Worm (Caenorhabditis elegans): ENCODE data around the gene ints-7.
A peak's percentile ranks its signal among the peaks of the same experiment; 100 is the strongest.

Gene ints-7

DNA sequence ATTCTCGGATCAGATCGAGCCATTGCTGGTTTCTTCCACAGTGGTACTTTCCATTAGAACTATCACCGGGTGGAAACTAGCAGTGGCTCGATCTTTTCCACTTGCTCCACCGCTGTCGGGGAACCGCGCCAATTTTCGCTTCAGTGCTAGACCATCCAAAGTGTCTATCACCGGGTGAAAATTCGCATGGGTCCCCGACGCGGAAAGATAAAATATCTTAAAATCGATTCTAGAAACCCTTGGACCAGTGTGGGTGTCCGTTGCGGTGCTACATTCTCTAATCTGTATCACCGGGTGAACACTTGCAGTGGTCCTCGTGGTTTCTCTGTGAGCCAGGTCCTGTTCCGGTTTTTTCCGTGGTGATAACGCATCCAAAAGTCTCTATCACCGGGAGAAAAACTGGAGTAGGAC lies 45.0 kb upstream of the ints-7 start:
- TF ChIP-seq lir-3 (tag; optimal IDR thresholded peaks at IDR 0.05; ENCODE audit: poor library complexity), result no peak
- TF ChIP-seq efl-1 (optimal IDR thresholded peaks at IDR 0.05), result no peak
- TF ChIP-seq efl-1 (GFP tag; optimal IDR thresholded peaks at IDR 0.05 in 1 of 2), result no peak
- TF ChIP-seq nhr-28 (tag; optimal IDR thresholded peaks at IDR 0.05), result no peak
- no peak for TF ChIP-seq jun-1 (tag; optimal IDR thresholded peaks at IDR 0.05)
- no peak for TF ChIP-seq fkh-4 (tag; optimal IDR thresholded peaks at IDR 0.05; ENCODE audit: borderline replicate concordance)

DNA sequence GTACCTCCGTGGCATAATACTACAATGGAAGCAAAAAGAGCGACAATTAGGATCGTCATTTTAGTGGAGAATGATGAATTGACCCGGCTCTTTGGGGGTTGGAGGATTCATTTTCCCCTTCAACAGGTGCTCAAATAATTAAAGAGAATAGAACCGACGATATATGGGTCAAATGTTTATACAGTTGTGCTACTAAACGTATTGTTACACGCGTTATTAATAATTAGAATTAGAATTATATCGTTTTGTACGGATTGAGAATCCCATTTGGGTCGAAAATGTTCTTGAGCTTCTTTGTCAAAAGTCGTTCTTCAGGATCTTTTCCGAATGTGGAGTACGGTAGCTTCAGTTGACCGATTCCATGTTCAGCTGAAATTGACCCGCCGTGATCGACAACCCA lies 43.9 kb upstream of the ints-7 start, which contains the start of gene Y62F5A.9:
Y62F5A.9 (minus strand) TSS at position 101 of the 400 bp plus-strand sequence.
- TF ChIP-seq snu-23 (GFP tag; optimal IDR thresholded peaks at IDR 0.05), result peak; percentile 9
- TF ChIP-seq mdl-1 (tag; optimal IDR thresholded peaks at IDR 0.05), result no peak
- TF ChIP-seq efl-1 (optimal IDR thresholded peaks at IDR 0.05), result no peak
- peak in 1 of 2 experiments; percentile 45 for TF ChIP-seq efl-1 (GFP tag; optimal IDR thresholded peaks at IDR 0.05 in 1 of 2)
- TF ChIP-seq unc-86 (tag; optimal IDR thresholded peaks at IDR 0.05), result no peak

DNA sequence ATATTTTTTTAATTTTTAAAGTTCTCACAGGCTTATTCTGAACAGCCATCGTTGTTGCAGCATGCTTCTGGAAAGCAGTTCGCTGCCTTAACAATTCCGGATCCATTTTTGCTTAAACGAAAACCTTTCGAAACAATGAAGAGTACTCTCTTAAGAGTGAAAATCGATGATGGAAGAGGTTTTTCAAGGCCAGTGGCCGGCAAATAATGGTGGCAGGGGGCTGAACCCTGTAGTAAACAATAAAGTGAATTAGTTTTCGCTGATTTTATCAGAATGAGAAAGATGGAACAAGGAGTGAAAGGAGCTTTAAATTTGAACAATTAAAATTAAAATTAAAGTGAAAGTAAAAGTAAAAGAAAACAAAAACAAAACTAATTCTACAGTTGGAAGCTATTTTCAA lies 40.3 kb upstream of the ints-7 start, which contains the start of gene gtf-2E2:
gtf-2E2 (minus strand) TSS at position 111 of the 400 bp plus-strand sequence.
- TF ChIP-seq unc-130 (tag; optimal IDR thresholded peaks at IDR 0.05) (no peak), snpc-4 (tag; optimal IDR thresholded peaks at IDR 0.05) (no peak), dpl-1 (GFP tag; optimal IDR thresholded peaks at IDR 0.05) (peak in 1 of 3 experiments; percentile 24), fkh-8 (tag; optimal IDR thresholded peaks at IDR 0.05) (no peak), lin-35 (GFP tag; optimal IDR thresholded peaks at IDR 0.05) (peak; percentile 3 to 28), grh-1 (GFP tag; IDR thresholded peaks at IDR 0.05) (no peak), mep-1 (tag; optimal IDR thresholded peaks at IDR 0.05) (peak; percentile 69), xbp-1 (tag; optimal IDR thresholded peaks at IDR 0.05) (no peak), irx-1 (tag; optimal IDR thresholded peaks at IDR 0.05) (no peak), dsc-1 (tag; optimal IDR thresholded peaks at IDR 0.05) (no peak), lsy-2 (tag; optimal IDR thresholded peaks at IDR 0.05) (peak in 1 of 2 experiments; percentile 46), lir-3 (tag; optimal IDR thresholded peaks at IDR 0.05; ENCODE audit: poor library complexity) (no peak), pag-3 (tag; optimal IDR thresholded peaks at IDR 0.05; ENCODE audit: borderline replicate concordance, insufficient read depth) (no peak), sup-37 (GFP tag; optimal IDR thresholded peaks at IDR 0.05) (no peak), ceh-88 (GFP tag; IDR thresholded peaks at IDR 0.05) (no peak), ztf-11 (tag; optimal IDR thresholded peaks at IDR 0.05) (no peak), ceh-90 (tag; optimal IDR thresholded peaks at IDR 0.05) (peak; percentile 22), swsn-7 (tag; optimal IDR thresholded peaks at IDR 0.05) (peak; percentile 4), aly-2 (tag; optimal IDR thresholded peaks at IDR 0.05) (no peak), nhr-76 (tag; optimal IDR thresholded peaks at IDR 0.05) (no peak), nhr-20 (tag; optimal IDR thresholded peaks at IDR 0.05) (peak; percentile 9), lin-15B (tag; optimal IDR thresholded peaks at IDR 0.05) (no peak), mdl-1 (tag; optimal IDR thresholded peaks at IDR 0.05) (no peak), vab-15 (tag; optimal IDR thresholded peaks at IDR 0.05) (no peak), lin-14 (GFP tag; optimal IDR thresholded peaks at IDR 0.05) (peak; percentile 46), hlh-4 (tag; optimal IDR thresholded peaks at IDR 0.05) (no peak), nhr-85 (tag) (no peak), egl-13 (tag; optimal IDR thresholded peaks at IDR 0.05) (no peak), sptf-1 (tag; optimal IDR thresholded peaks at IDR 0.05) (no peak), nhr-12 (tag; optimal IDR thresholded peaks at IDR 0.05) (no peak), zag-1 (tag; optimal IDR thresholded peaks at IDR 0.05) (no peak), C34B4.2 (tag; optimal IDR thresholded peaks at IDR 0.05) (no peak), zip-4 (GFP tag; optimal IDR thresholded peaks at IDR 0.05) (no peak), ceh-82 (tag; optimal IDR thresholded peaks at IDR 0.05) (peak in 1 of 3 experiments; percentile 35), ztf-4 (tag; optimal IDR thresholded peaks at IDR 0.05) (no peak), ceh-63 (GFP tag; optimal IDR thresholded peaks at IDR 0.05) (no peak), fkh-4 (tag; optimal IDR thresholded peaks at IDR 0.05; ENCODE audit: borderline replicate concordance) (no peak), ama-1 (optimal IDR thresholded peaks at IDR 0.05) (no peak), unc-62 (GFP tag; optimal IDR thresholded peaks at IDR 0.05) (no peak), snu-23 (GFP tag; optimal IDR thresholded peaks at IDR 0.05) (peak; percentile 40), nhr-47 (tag; optimal IDR thresholded peaks at IDR 0.05) (no peak), efl-3 (GFP tag; optimal IDR thresholded peaks at IDR 0.05) (no peak), Y116A8C.19 (tag; optimal IDR thresholded peaks at IDR 0.05; ENCODE audit: borderline replicate concordance) (no peak), ets-5 (GFP tag; IDR thresholded peaks at IDR 0.05) (no peak)
